Fruit fly (Drosophila melanogaster): ENCODE data around the gene ovo.

Gene ovo

DNA sequence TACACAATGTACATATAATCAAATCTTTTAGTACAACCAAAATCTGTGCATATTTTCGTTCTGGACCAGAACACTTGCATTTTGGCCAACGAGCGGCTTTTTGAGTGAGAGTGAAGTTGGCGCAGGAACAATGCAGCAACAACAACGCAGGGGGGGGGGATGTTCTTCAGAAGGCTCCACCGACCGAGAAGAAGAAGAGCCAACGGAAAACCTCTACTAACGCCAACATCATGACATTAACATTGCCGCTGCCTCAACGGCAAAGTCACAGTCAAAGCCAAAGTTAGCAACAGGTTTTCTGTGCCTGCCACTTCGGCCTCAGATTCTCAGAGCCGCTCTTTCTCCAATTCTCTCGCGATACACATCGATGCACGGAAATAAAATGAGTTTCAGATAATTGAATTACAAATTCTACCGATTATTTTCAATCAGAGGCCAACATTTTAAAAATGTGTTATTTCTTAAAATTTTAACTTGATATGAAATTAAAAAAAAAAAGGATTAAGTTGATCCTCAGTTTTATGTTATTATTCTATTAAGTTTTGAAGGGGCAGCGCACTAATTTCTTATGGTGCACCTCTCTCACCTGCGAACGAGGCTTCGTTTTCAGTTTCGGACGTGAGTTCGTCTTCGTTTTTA lies 1.7 kb upstream of the ovo start (continued):
- TF ChIP-seq NC2β (GFP tag; optimal IDR thresholded peaks at IDR 0.05) (peak; percentile 59), CG34224 (GFP tag; IDR thresholded peaks at IDR 0.05; ENCODE audit: partially characterized antibody) (no peak), bcd (GFP tag; optimal IDR thresholded peaks at IDR 0.05) (peak; percentile 75), Xbp1 (GFP tag; optimal IDR thresholded peaks at IDR 0.05) (peak; percentile 77), CG30431 (GFP tag; optimal IDR thresholded peaks at IDR 0.05) (peak; percentile 57), CG33213 (GFP tag; optimal IDR thresholded peaks at IDR 0.05) (peak; percentile 23), CG9797 (GFP tag; optimal IDR thresholded peaks at IDR 0.05) (no peak), Poxn (GFP tag; IDR thresholded peaks at IDR 0.05) (no peak; the same call in 1 of the 2 replicates), CG12391 (tag; optimal IDR thresholded peaks at IDR 0.05) (peak; percentile 86), ranshi (GFP tag; IDR thresholded peaks at IDR 0.05) (peak; percentile 84), sr (GFP tag; IDR thresholded peaks at IDR 0.05) (no peak), hbn (GFP tag; IDR thresholded peaks at IDR 0.05; ENCODE audit: partially characterized antibody) (no peak), CG7357 (GFP tag; IDR thresholded peaks at IDR 0.05) (no peak), Mrtf (GFP tag; IDR thresholded peaks at IDR 0.05) (peak; percentile 47; the same call in 1 of the 3 replicates), Usf (GFP tag; optimal IDR thresholded peaks at IDR 0.05) (peak; percentile 51), Hmx (GFP tag; optimal IDR thresholded peaks at IDR 0.05) (no peak), dmrt99B (tag; optimal IDR thresholded peaks at IDR 0.05) (peak; percentile 87), CG1647 (GFP tag; optimal IDR thresholded peaks at IDR 0.05) (peak; percentile 11), ssp (GFP tag; IDR thresholded peaks at IDR 0.05) (peak; percentile 59), CG7928 (GFP tag; optimal IDR thresholded peaks at IDR 0.05) (peak; percentile 31), B-H2 (GFP tag; optimal IDR thresholded peaks at IDR 0.05) (no peak), PHDP (tag; optimal IDR thresholded peaks at IDR 0.05) (peak; percentile 77), Six4 (GFP tag; optimal IDR thresholded peaks at IDR 0.05) (peak; percentile 54), MTF-1 (GFP tag; optimal IDR thresholded peaks at IDR 0.05; ENCODE audit: borderline replicate concordance) (peak; percentile 38), CG14441 (GFP tag; IDR thresholded peaks at IDR 0.05) (peak; percentile 71), CG17186 (GFP tag; optimal IDR thresholded peaks at IDR 0.05) (no peak), gcm (GFP tag; optimal IDR thresholded peaks at IDR 0.05) (peak; percentile 81), CG15696 (tag; optimal IDR thresholded peaks at IDR 0.05) (peak; percentile 88), Hey (tag; optimal IDR thresholded peaks at IDR 0.05) (no peak), phol (tag; optimal IDR thresholded peaks at IDR 0.05) (peak; percentile 83), Meics (GFP tag; optimal IDR thresholded peaks at IDR 0.05) (peak; percentile 74), her (GFP tag; optimal IDR thresholded peaks at IDR 0.05) (no peak), CG6813 (GFP tag; optimal IDR thresholded peaks at IDR 0.05) (peak; percentile 69), CG6272 (GFP tag; IDR thresholded peaks at IDR 0.05) (no peak), ftz-f1 (GFP tag; optimal IDR thresholded peaks at IDR 0.05) (no peak), Nf-YB (GFP tag; optimal IDR thresholded peaks at IDR 0.05) (peak; percentile 59), Stat92E (GFP tag; optimal IDR thresholded peaks at IDR 0.05) (peak in 1 of 3 experiments; percentile 64), ken (GFP tag; IDR thresholded peaks at IDR 0.05) (peak; percentile 53; the same call in 1 of the 3 replicates), Dad (GFP tag; optimal IDR thresholded peaks at IDR 0.05) (peak; percentile 58), CG1603 (tag; optimal IDR thresholded peaks at IDR 0.05) (peak; percentile 10), trem (tag; optimal IDR thresholded peaks at IDR 0.05) (peak; percentile 63), CG6689 (GFP tag; IDR thresholded peaks at IDR 0.05) (peak; percentile 89), chm (GFP tag; IDR thresholded peaks at IDR 0.05) (no peak; the same call in 1 of the 2 replicates), prd (optimal IDR thresholded peaks at IDR 0.05) (no peak), prd (GFP tag; IDR thresholded peaks at IDR 0.05) (peak; percentile 87; the same call in 2 of the 3 replicates), croc (GFP tag; conservative IDR thresholded peaks at IDR 0.05) (no peak), slp2 (GFP tag; optimal IDR thresholded peaks at IDR 0.05) (peak; percentile 50), ems (GFP tag; optimal IDR thresholded peaks at IDR 0.05) (peak; percentile 56), CG8924 (tag; optimal IDR thresholded peaks at IDR 0.05) (peak; percentile 79)

Data from whole organism, embryonic.